Fruit fly (Drosophila melanogaster) whole organism, pupa: ENCODE results near the gene Nsf2.
A peak's percentile ranks its signal among the peaks of the same experiment; 100 is the strongest.

Source experiments
- CG10348 ChIP-seq: fragments of 200-800 bp; sonication (Bioruptor generic); IDR thresholded peaks from 2 replicates; pipeline ENCODE4 v1.3.6; 2022; ENCODE audit warnings: missing biosample characterization, missing genetic modification characterization
- CG12605 ChIP-seq: fragments of 200-800 bp; sonication (Bioruptor generic); IDR thresholded peaks from 2 replicates; pipeline ENCODE4 v1.3.6; 2022; ENCODE audit warnings: missing biosample characterization, missing genetic modification characterization
- CG13204 ChIP-seq: fragments of 200-800 bp; sonication (Bioruptor generic); optimal IDR thresholded peaks from 2 replicates; lab custom pipeline; 2018; ENCODE audit warnings: missing biosample characterization, mild to moderate bottlenecking, missing genetic modification characterization, moderate library complexity
- CG14655 ChIP-seq: fragments of 200-800 bp; sonication (Bioruptor generic); optimal IDR thresholded peaks from 3 replicates; lab custom pipeline; 2017; ENCODE audit warnings: mild to moderate bottlenecking, missing biosample characterization, missing genetic modification reagents, missing genetic modification characterization
- CG15710 ChIP-seq: fragments of 200-800 bp; sonication (Bioruptor generic); optimal IDR thresholded peaks from 2 replicates; lab custom pipeline; 2018; ENCODE audit warnings: missing biosample characterization, mild to moderate bottlenecking, missing genetic modification characterization, moderate library complexity
- CG17806 ChIP-seq: fragments of 200-800 bp; sonication (Bioruptor generic); optimal IDR thresholded peaks from 2 replicates; lab custom pipeline; 2018; ENCODE audit warnings: missing biosample characterization, mild to moderate bottlenecking, missing genetic modification characterization, moderate library complexity
- CG32121 ChIP-seq: fragments of 200-800 bp; sonication (Bioruptor generic); IDR thresholded peaks from 2 replicates; pipeline ENCODE4 v1.3.6; 2022; ENCODE audit warnings: missing biosample characterization, missing genetic modification characterization
- CG34367 ChIP-seq: fragments of 200-800 bp; sonication (Bioruptor generic); optimal IDR thresholded peaks from 2 replicates; lab custom pipeline; 2018; ENCODE audit warnings: missing biosample characterization, mild to moderate bottlenecking, missing genetic modification characterization
- CG4496 ChIP-seq: fragments of 200-800 bp; sonication (Bioruptor generic); IDR thresholded peaks from 3 replicates; pipeline ENCODE4 v1.3.6; 2022; ENCODE audit warnings: missing biosample characterization, missing genetic modification characterization
- CG8159 ChIP-seq: fragments of 200-800 bp; sonication (Bioruptor generic); optimal IDR thresholded peaks from 3 replicates; lab custom pipeline; 2018; ENCODE audit warnings: missing biosample characterization, mild to moderate bottlenecking, missing genetic modification characterization, moderate library complexity
- CG8301 ChIP-seq: fragments of 200-800 bp; sonication (Bioruptor generic); optimal IDR thresholded peaks from 2 replicates; lab custom pipeline; 2018; ENCODE audit warnings: missing biosample characterization, mild to moderate bottlenecking, missing genetic modification characterization
- CG9948 ChIP-seq: fragments of 200-800 bp; sonication (Bioruptor generic); optimal IDR thresholded peaks from 2 replicates; lab custom pipeline; 2018; ENCODE audit warnings: missing biosample characterization, mild to moderate bottlenecking, missing genetic modification characterization, moderate library complexity
- D1 ChIP-seq: fragments of 200-800 bp; sonication (Bioruptor generic); optimal IDR thresholded peaks from 2 replicates; lab custom pipeline; 2018; ENCODE audit warnings: missing biosample characterization, mild to moderate bottlenecking, missing genetic modification characterization, moderate library complexity
- EcR ChIP-seq: fragments of 200-800 bp; sonication (Bioruptor generic); optimal IDR thresholded peaks from 3 replicates; lab custom pipeline; 2019; ENCODE audit warnings: missing biosample characterization, missing genetic modification characterization, mild to moderate bottlenecking, moderate library complexity, missing genetic modification reagents
- Ets98B ChIP-seq: fragments of 200-800 bp; sonication (Bioruptor generic); IDR thresholded peaks from 2 replicates; pipeline ENCODE4 v1.3.6; 2022; ENCODE audit warnings: missing biosample characterization, missing genetic modification characterization
- Pif1A ChIP-seq: fragments of 200-800 bp; sonication (Bioruptor generic); optimal IDR thresholded peaks from 3 replicates; lab custom pipeline; 2016; ENCODE audit warnings: missing biosample characterization, missing genetic modification characterization
- Pif1B ChIP-seq: fragments of 200-800 bp; sonication (Bioruptor generic); optimal IDR thresholded peaks from 3 replicates; lab custom pipeline; 2016; ENCODE audit warnings: missing biosample characterization, missing genetic modification characterization
- Snoo ChIP-seq: fragments of 200-800 bp; sonication (Bioruptor generic); optimal IDR thresholded peaks from 3 replicates; lab custom pipeline; 2017; ENCODE audit warnings: missing biosample characterization, mild to moderate bottlenecking, missing genetic modification characterization, inconsistent platforms
- fd96Ca ChIP-seq: fragments of 200-800 bp; sonication (Bioruptor generic); IDR thresholded peaks from 3 replicates; pipeline ENCODE4 v1.3.6; 2022; ENCODE audit warnings: missing biosample characterization, missing genetic modification characterization
- gl ChIP-seq: fragments of 200-800 bp; sonication (Bioruptor generic); optimal IDR thresholded peaks from 2 replicates; lab custom pipeline; 2018; ENCODE audit warnings: missing biosample characterization, mild to moderate bottlenecking, missing genetic modification characterization
- rn ChIP-seq: fragments of 200-800 bp; sonication (Bioruptor generic); IDR thresholded peaks from 2 replicates; pipeline ENCODE4 v1.3.6; 2022; ENCODE audit warnings: missing biosample characterization, missing genetic modification characterization

Gene Nsf2

dm6 chr3R:13809261-13809660 is 28.5 kb downstream of the Nsf2 start:
- TF ChIP-seq CG9948 (tag; lab: Kevin White, UChicago): no peak
- no peak for TF ChIP-seq CG12605 (GFP tag; lab: Robert Waterston, UW)
- peak; percentile 51 for TF ChIP-seq EcR

- peak; percentile 29; the same call in 1 of the 2 replicates for TF ChIP-seq Ets98B (GFP tag; lab: Robert Waterston, UW)
- peak; percentile 17 for TF ChIP-seq Snoo
- TF ChIP-seq CG10348: no peak
- TF ChIP-seq fd96Ca (GFP tag; lab: Robert Waterston, UW): no peak
- TF ChIP-seq CG8159 (tag; lab: Kevin White, UChicago): peak; percentile 40
- 0 out of 2 replicates have a peak, but pooled peaks have one; percentile 15 for TF ChIP-seq rn (GFP tag; lab: Robert Waterston, UW)
- peak; percentile 53 for TF ChIP-seq CG9948 (tag; lab: Kevin White, UChicago)
- no peak for TF ChIP-seq CG17806 (tag; lab: Kevin White, UChicago)
- TF ChIP-seq CG14655 (GFP tag; lab: Kevin White, UChicago): peak; percentile 80
- peak; percentile 16 for TF ChIP-seq CG34367 (tag; lab: Kevin White, UChicago)
- peak; percentile 70 for TF ChIP-seq CG8301 (tag; lab: Kevin White, UChicago)
- TF ChIP-seq CG4496 (GFP tag; lab: Robert Waterston, UW): 0 out of 3 replicates have a peak, but pooled peaks have one; percentile 5
- peak; percentile 60 for TF ChIP-seq Pif1A (GFP tag; lab: Kevin White, UChicago)
- TF ChIP-seq CG12605 (GFP tag; lab: Robert Waterston, UW): no peak
- TF ChIP-seq Pif1B (GFP tag; lab: Kevin White, UChicago): peak; percentile 54
- peak; percentile 37 for TF ChIP-seq CG15710
Observed at dm6 chr3R:13807906-13808305, 29.9 kb downstream of the Nsf2 start.

dm6 chr3R:13807330-13807729 is 30.5 kb downstream of the Nsf2 start:
- no peak for TF ChIP-seq CG4496 (GFP tag; lab: Robert Waterston, UW)
- no peak for TF ChIP-seq CG8159 (tag; lab: Kevin White, UChicago)
- peak; percentile 97 for TF ChIP-seq EcR
- TF ChIP-seq CG10348: no peak

dm6 chr3R:13806710-13807093 is 31.1 kb downstream of the Nsf2 start:
- TF ChIP-seq CG15710 (peak; percentile 25), CG12605 (GFP tag; lab: Robert Waterston, UW) (peak; percentile 54), CG8301 (tag; lab: Kevin White, UChicago) (peak; percentile 61), Ets98B (GFP tag; lab: Robert Waterston, UW) (no peak; the same call in 1 of the 2 replicates), CG14655 (GFP tag; lab: Kevin White, UChicago) (peak; percentile 78), CG32121 (GFP tag; lab: Robert Waterston, UW) (peak; percentile 49), Pif1A (GFP tag; lab: Kevin White, UChicago) (peak; percentile 60), CG4496 (GFP tag; lab: Robert Waterston, UW) (peak; percentile 35; the same call in 2 of the 3 replicates), EcR (no peak), CG17806 (tag; lab: Kevin White, UChicago) (peak; percentile 21), fd96Ca (GFP tag; lab: Robert Waterston, UW) (no peak), Pif1B (GFP tag; lab: Kevin White, UChicago) (peak; percentile 39), CG13204 (GFP tag; lab: Kevin White, UChicago) (no peak), Snoo (peak; percentile 23), D1 (tag; lab: Kevin White, UChicago) (no peak), CG8159 (tag; lab: Kevin White, UChicago) (peak; percentile 34), CG34367 (tag; lab: Kevin White, UChicago) (peak; percentile 20), rn (GFP tag; lab: Robert Waterston, UW) (no peak), CG9948 (tag; lab: Kevin White, UChicago) (peak; percentile 51), CG10348 (no peak), gl (tag; lab: Kevin White, UChicago) (no peak)

dm6 chr3R:13806032-13806709 is 31.6 kb downstream of the Nsf2 start:
- peak; percentile 92 for TF ChIP-seq EcR
- no peak for TF ChIP-seq CG17806 (tag; lab: Kevin White, UChicago)
- no peak for TF ChIP-seq CG9948 (tag; lab: Kevin White, UChicago)
- no peak for TF ChIP-seq CG32121 (GFP tag; lab: Robert Waterston, UW)
- no peak for TF ChIP-seq D1 (tag; lab: Kevin White, UChicago)
- TF ChIP-seq CG10348: no peak
- no peak for TF ChIP-seq fd96Ca (GFP tag; lab: Robert Waterston, UW)
- peak; percentile 5; the same call in 1 of the 2 replicates for TF ChIP-seq Ets98B (GFP tag; lab: Robert Waterston, UW)

dm6 chr3R:13804971-13805603 is 32.7 kb downstream of the Nsf2 start:
- TF ChIP-seq CG8301 (tag; lab: Kevin White, UChicago): no peak
- TF ChIP-seq gl (tag; lab: Kevin White, UChicago): no peak
- TF ChIP-seq D1 (tag; lab: Kevin White, UChicago): no peak
- TF ChIP-seq fd96Ca (GFP tag; lab: Robert Waterston, UW): no peak
- no peak for TF ChIP-seq Pif1B (GFP tag; lab: Kevin White, UChicago)
- TF ChIP-seq Ets98B (GFP tag; lab: Robert Waterston, UW): 0 out of 2 replicates have a peak, but pooled peaks have one; percentile 15
- TF ChIP-seq CG4496 (GFP tag; lab: Robert Waterston, UW): no peak
- TF ChIP-seq CG32121 (GFP tag; lab: Robert Waterston, UW): peak; percentile 42; the same call in 1 of the 2 replicates
- TF ChIP-seq CG15710: no peak
- TF ChIP-seq Pif1A (GFP tag; lab: Kevin White, UChicago): no peak
